Fruit fly (Drosophila melanogaster) whole organism, embryonic: ENCODE measurements around the gene CG5355.
A peak's percentile ranks its signal among the peaks of the same experiment; 100 is the strongest.

Experiments used
- BEAF-32 ChIP-seq: fragments of 200-800 bp; sonication (Bioruptor generic); optimal IDR thresholded peaks from 3 replicates; lab custom pipeline; 2017; ENCODE audit warnings: missing biosample characterization, missing genetic modification characterization, mild to moderate bottlenecking, moderate library complexity, missing genetic modification reagents
- Bgb ChIP-seq: fragments of 200-800 bp; sonication (Bioruptor generic); IDR thresholded peaks from 2 replicates; pipeline ENCODE4 v1.3.6; 2022; ENCODE audit warnings: missing biosample characterization, missing genetic modification characterization; ENCODE audit not compliant: partially characterized antibody
- CG1233 ChIP-seq: fragments of 200-800 bp; sonication (Bioruptor generic); optimal IDR thresholded peaks from 4 replicates; lab custom pipeline; 2018; ENCODE audit warnings: missing biosample characterization, mild to moderate bottlenecking, missing genetic modification characterization
- CG12942 ChIP-seq: fragments of 200-800 bp; sonication (Bioruptor generic); optimal IDR thresholded peaks from 3 replicates; lab custom pipeline; 2016; ENCODE audit warnings: missing biosample characterization, missing genetic modification characterization
- CG13296 ChIP-seq: fragments of 200-800 bp; sonication (Bioruptor generic); optimal IDR thresholded peaks from 3 replicates; lab custom pipeline; 2018; ENCODE audit warnings: missing biosample characterization, mild to moderate bottlenecking, missing genetic modification characterization
- CG14710 ChIP-seq: fragments of 200-800 bp; sonication (Bioruptor generic); optimal IDR thresholded peaks from 3 replicates; lab custom pipeline; 2019; ENCODE audit warnings: missing biosample characterization, mild to moderate bottlenecking, missing genetic modification characterization, moderate library complexity
- CG15514 ChIP-seq: fragments of 200-800 bp; sonication (Bioruptor generic); optimal IDR thresholded peaks from 3 replicates; lab custom pipeline; 2017; ENCODE audit warnings: missing biosample characterization, missing genetic modification characterization, mild to moderate bottlenecking, moderate library complexity, missing genetic modification reagents
- CG1603 ChIP-seq: fragments of 200-800 bp; sonication (Bioruptor generic); optimal IDR thresholded peaks from 2 replicates; lab custom pipeline; 2019; ENCODE audit warnings: missing biosample characterization, mild to moderate bottlenecking, missing genetic modification characterization, moderate library complexity
- CG16813 ChIP-seq: fragments of 200-800 bp; sonication (Bioruptor generic); IDR thresholded peaks from 3 replicates; pipeline ENCODE4 v1.3.6; 2022; ENCODE audit warnings: missing biosample characterization, missing genetic modification characterization; ENCODE audit not compliant: partially characterized antibody
- CG17568 ChIP-seq: fragments of 200-800 bp; sonication (Bioruptor generic); optimal IDR thresholded peaks from 2 replicates; lab custom pipeline; 2018; ENCODE audit warnings: missing biosample characterization, mild to moderate bottlenecking, missing genetic modification characterization, moderate library complexity
- CG17802 ChIP-seq: fragments of 200-800 bp; sonication (Bioruptor generic); optimal IDR thresholded peaks from 2 replicates; lab custom pipeline; 2018; ENCODE audit warnings: missing biosample characterization, mild to moderate bottlenecking, missing genetic modification characterization, moderate library complexity
- CG3838 ChIP-seq: fragments of 200-800 bp; sonication (Bioruptor generic); optimal IDR thresholded peaks from 3 replicates; lab custom pipeline; 2016; ENCODE audit warnings: missing biosample characterization, missing genetic modification characterization
- CG3847 ChIP-seq: fragments of 200-800 bp; sonication (Bioruptor generic); IDR thresholded peaks from 2 replicates; pipeline ENCODE4 v1.3.6; 2022; ENCODE audit warnings: missing biosample characterization, missing genetic modification characterization
- CG4617 ChIP-seq: fragments of 200-800 bp; sonication (Bioruptor generic); optimal IDR thresholded peaks from 3 replicates; lab custom pipeline; 2016; ENCODE audit warnings: missing biosample characterization, missing genetic modification characterization, borderline replicate concordance
- CG8290 ChIP-seq, 3 experiments: fragments of 200-800 bp; sonication (Bioruptor generic); optimal IDR thresholded peaks; 2 replicates each; lab custom pipeline; 2016 to 2019; ENCODE audit warnings: missing biosample characterization in 3 of 3, missing genetic modification characterization in 3 of 3, mild to moderate bottlenecking in 2 of 3, moderate library complexity in 1 of 3
- CoRest ChIP-seq: fragments of 200-800 bp; sonication (Bioruptor generic); optimal IDR thresholded peaks from 3 replicates; lab custom pipeline; 2018; ENCODE audit warnings: missing biosample characterization, mild to moderate bottlenecking, missing genetic modification characterization, moderate library complexity
- Deaf1 ChIP-seq: fragments of 200-800 bp; optimal IDR thresholded peaks from 3 replicates; lab custom pipeline; 2019; ENCODE audit warnings: missing biosample characterization, mild to moderate bottlenecking, missing genetic modification characterization, moderate library complexity
- Dp ChIP-seq: fragments of 200-800 bp; sonication (Bioruptor generic); optimal IDR thresholded peaks from 2 replicates; lab custom pipeline; 2018; ENCODE audit warnings: missing biosample characterization, mild to moderate bottlenecking, missing genetic modification characterization, moderate library complexity
- Dref ChIP-seq: fragments of 200-800 bp; sonication (Bioruptor generic); IDR thresholded peaks from 2 replicates; pipeline ENCODE4 v1.3.6; 2022; ENCODE audit warnings: missing biosample characterization, missing genetic modification characterization
- E2f2 ChIP-seq: fragments of 200-800 bp; sonication (Bioruptor generic); IDR thresholded peaks from 2 replicates; pipeline ENCODE4 v1.3.6; 2022; ENCODE audit warnings: missing biosample characterization, missing genetic modification characterization
- Ets65A ChIP-seq: fragments of 200-800 bp; sonication (Bioruptor generic); peaks from one replicate; lab custom pipeline; 2016; ENCODE audit warnings: missing biosample characterization, missing genetic modification characterization
- Ets97D ChIP-seq: fragments of 200-800 bp; sonication (Bioruptor generic); optimal IDR thresholded peaks from 3 replicates; lab custom pipeline; 2016; ENCODE audit warnings: missing biosample characterization, missing genetic modification characterization
- HHEX ChIP-seq: fragments of 200-800 bp; sonication (Bioruptor generic); optimal IDR thresholded peaks from 3 replicates; lab custom pipeline; 2017; ENCODE audit warnings: missing biosample characterization, mild to moderate bottlenecking, missing genetic modification characterization, missing genetic modification reagents
- HmgZ ChIP-seq: fragments of 200-800 bp; sonication (Bioruptor generic); optimal IDR thresholded peaks from 2 replicates; lab custom pipeline; 2018; ENCODE audit warnings: missing biosample characterization, mild to moderate bottlenecking, missing genetic modification characterization
- Lhr ChIP-seq: fragments of 200-800 bp; sonication (Bioruptor generic); optimal IDR thresholded peaks from 3 replicates; lab custom pipeline; 2017; ENCODE audit warnings: mild to moderate bottlenecking, missing biosample characterization, missing genetic modification reagents, missing genetic modification characterization
- MBD-R2 ChIP-seq: fragments of 200-800 bp; sonication (Bioruptor generic); IDR thresholded peaks from 2 replicates; pipeline ENCODE4 v1.3.6; 2022; ENCODE audit warnings: missing biosample characterization, missing genetic modification characterization
- Med ChIP-seq: fragments of 200-800 bp; sonication (Bioruptor generic); peaks from one replicate; lab custom pipeline; 2016; ENCODE audit warnings: missing biosample characterization, missing genetic modification characterization, mild to moderate bottlenecking, inconsistent platforms, moderate library complexity
- Myb ChIP-seq: fragments of 200-800 bp; sonication (Bioruptor generic); optimal IDR thresholded peaks from 2 replicates; lab custom pipeline; 2016; ENCODE audit warnings: missing biosample characterization, missing genetic modification characterization
- YL-1 ChIP-seq: fragments of 200-800 bp; sonication (Bioruptor generic); optimal IDR thresholded peaks from 3 replicates; lab custom pipeline; 2017; ENCODE audit warnings: missing biosample characterization, mild to moderate bottlenecking, missing genetic modification characterization
- aop ChIP-seq: fragments of 200-800 bp; sonication (Bioruptor generic); IDR thresholded peaks from 2 replicates; pipeline ENCODE4 v1.3.6; 2022; ENCODE audit warnings: missing biosample characterization, missing genetic modification characterization
- chinmo ChIP-seq: fragments of 200-800 bp; sonication (Bioruptor generic); IDR thresholded peaks from 4 replicates; pipeline ENCODE4 v1.3.6; 2022; ENCODE audit warnings: missing biosample characterization, missing genetic modification characterization; ENCODE audit not compliant: partially characterized antibody
- fd3F ChIP-seq: fragments of 200-800 bp; sonication (Bioruptor generic); optimal IDR thresholded peaks from 2 replicates; lab custom pipeline; 2018; ENCODE audit warnings: missing biosample characterization, mild to moderate bottlenecking, missing genetic modification characterization, moderate library complexity
- nmo ChIP-seq: fragments of 200-800 bp; sonication (Bioruptor generic); optimal IDR thresholded peaks from 2 replicates; lab custom pipeline; 2018; ENCODE audit warnings: missing biosample characterization, mild to moderate bottlenecking, missing genetic modification characterization, moderate library complexity
- otp ChIP-seq: fragments of 200-800 bp; sonication (Bioruptor generic); IDR thresholded peaks from 3 replicates; pipeline ENCODE4, ENCODE4 v1.3.6; 2022; ENCODE audit warnings: missing biosample characterization, missing genetic modification characterization
- pan ChIP-seq, 4 experiments: fragments of >200 bp in 3 of 4; fragments of 200-800 bp in 1 of 4; sonication (Bioruptor generic) in 1 of 4; optimal IDR thresholded peaks in 3 of 4; IDR thresholded peaks in 1 of 4; 2 replicates each; pipeline versions ENCODE4 v1.3.6 to Lab custom; 2017 to 2022; ENCODE audit warnings: missing biosample characterization in 2 of 4, missing genetic modification characterization in 2 of 4, mixed read lengths in 1 of 4
- row ChIP-seq: fragments of 200-800 bp; sonication (Bioruptor generic); IDR thresholded peaks from 3 replicates; pipeline ENCODE4 v1.3.6; 2022; ENCODE audit warnings: missing biosample characterization, missing genetic modification characterization
- sd ChIP-seq: fragments of 200-800 bp; sonication (Bioruptor generic); optimal IDR thresholded peaks from 3 replicates; lab custom pipeline; 2018; ENCODE audit warnings: missing biosample characterization, mild to moderate bottlenecking, missing genetic modification characterization, moderate library complexity
- stwl ChIP-seq: fragments of 200-800 bp; sonication (Bioruptor generic); optimal IDR thresholded peaks from 3 replicates; lab custom pipeline; 2018; ENCODE audit warnings: missing biosample characterization, mild to moderate bottlenecking, missing genetic modification characterization, moderate library complexity
- sug ChIP-seq: fragments of 200-800 bp; optimal IDR thresholded peaks from 2 replicates; lab custom pipeline; 2019; ENCODE audit warnings: missing biosample characterization, mild to moderate bottlenecking, missing genetic modification characterization, moderate library complexity
- unc-4 ChIP-seq: fragments of 200-800 bp; sonication (Bioruptor generic); IDR thresholded peaks from 2 replicates; pipeline ENCODE4 v1.3.6; 2022; ENCODE audit warnings: missing biosample characterization, missing genetic modification characterization; ENCODE audit not compliant: partially characterized antibody
- unpg ChIP-seq: fragments of 200-800 bp; sonication (Bioruptor generic); optimal IDR thresholded peaks from 3 replicates; lab custom pipeline; 2018; ENCODE audit warnings: missing biosample characterization, mild to moderate bottlenecking, missing genetic modification characterization, moderate library complexity

CG5355 gene

dm6 chr2L:10379865-10380264, 33.4 kb downstream of the CG5355 start, which contains the start of gene gny (continued):
- TF ChIP-seq BEAF-32 (GFP tag; lab: Kevin White, UChicago) (peak; percentile 43), unc-4 (GFP tag; lab: Robert Waterston, UW) (0 out of 2 replicates have a peak, but pooled peaks have one; percentile 31), Myb (peak; percentile 82), row (GFP tag; lab: Robert Waterston, UW) (peak; percentile 26; the same call in 1 of the 3 replicates), unpg (GFP tag; lab: Kevin White, UChicago) (no peak), MBD-R2 (GFP tag; lab: Robert Waterston, UW) (peak; percentile 88), chinmo (GFP tag; lab: Robert Waterston, UW) (0 out of 4 replicates have a peak, but pooled peaks have one; percentile 25), Bgb (GFP tag; lab: Robert Waterston, UW) (peak; percentile 38; the same call in 1 of the 2 replicates), Dp (GFP tag; lab: Kevin White, UChicago) (peak; percentile 74), CG4617 (GFP tag; lab: Kevin White, UChicago) (peak; percentile 47), sd (no peak), otp (GFP tag; lab: Robert Waterston, UW) (no peak), HmgZ (tag; lab: Kevin White, UChicago) (peak; percentile 32), Dref (peak; percentile 85), CG15514 (GFP tag; lab: Kevin White, UChicago) (peak; percentile 6), CG12942 (GFP tag; lab: Kevin White, UChicago) (no peak), E2f2 (GFP tag; lab: Robert Waterston, UW) (peak; percentile 77), sug (tag; lab: Kevin White, UChicago) (peak; percentile 70), CG14710 (tag; lab: Kevin White, UChicago) (peak; percentile 3), CG17568 (GFP tag; lab: Kevin White, UChicago) (no peak), Ets97D (GFP tag; lab: Kevin White, UChicago) (peak; percentile 26), CG1603 (tag; lab: Kevin White, UChicago) (peak; percentile 100), fd3F (GFP tag; lab: Kevin White, UChicago) (no peak), CG16813 (GFP tag; lab: Robert Waterston, UW) (peak; percentile 39; the same call in 2 of the 3 replicates), CoRest (tag; lab: Kevin White, UChicago) (peak; percentile 20), CG17802 (tag; lab: Kevin White, UChicago) (peak; percentile 37), CG1233 (GFP tag; lab: Kevin White, UChicago) (no peak), CG3838 (GFP tag; lab: Kevin White, UChicago) (no peak), stwl (tag; lab: Kevin White, UChicago) (peak; percentile 42), HHEX (no peak), CG8290 (GFP tag; optimal IDR thresholded peaks at IDR 0.05; lab: Kevin White, UChicago) (no peak), CG8290 (tag; optimal IDR thresholded peaks at IDR 0.05; lab: Kevin White, UChicago) (peak in 1 of 2 experiments; percentile 61), Deaf1 (no peak), nmo (GFP tag; lab: Kevin White, UChicago) (peak; percentile 3), YL-1 (peak; percentile 40), CG13296 (no peak), Lhr (GFP tag; lab: Kevin White, UChicago) (peak; percentile 15), CG3847 (no peak)

DNA sequence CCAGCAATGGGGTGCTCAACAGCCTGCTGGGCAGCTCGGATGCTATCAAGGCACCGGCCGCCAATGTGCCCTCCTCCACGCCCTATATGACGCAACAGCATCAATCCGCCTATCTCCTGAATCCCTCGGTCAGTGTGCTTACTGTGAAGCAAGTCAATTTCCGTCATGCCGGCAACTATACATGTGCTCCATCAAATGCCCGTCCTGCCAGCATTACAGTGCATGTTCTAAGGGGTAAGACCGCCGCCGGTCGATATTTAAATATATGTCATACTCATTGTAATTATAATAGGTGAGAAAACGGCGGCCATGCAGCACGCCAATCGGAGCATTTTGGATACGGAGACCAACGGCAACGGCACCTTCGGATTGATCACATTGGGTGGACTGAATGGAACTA, 34.6 kb downstream of the CG5355 start:
- peak; percentile 63 for TF ChIP-seq Med (GFP tag; lab: Kevin White, UChicago)
- peak; percentile 88 for TF ChIP-seq Ets65A
- TF ChIP-seq aop (GFP tag; lab: Robert Waterston, UW), result no peak
- no peak for TF ChIP-seq pan (optimal IDR thresholded peaks at IDR 0.05; lab: Kevin White, UChicago)
- peak in 1 of 2 experiments; percentile 17 for TF ChIP-seq pan (GFP tag; optimal IDR thresholded peaks at IDR 0.05 in 1 of 2, IDR thresholded peaks at IDR 0.05 in 1 of 2)
